Fruit fly (Drosophila melanogaster) whole organism, wandering third instar larva: ENCODE measurements around the gene ppk16.
A peak's percentile ranks its signal among the peaks of the same experiment; 100 is the strongest.

Experiments used
- Abd-B ChIP-seq: fragments of >200 bp; optimal IDR thresholded peaks from 2 replicates; lab custom pipeline; 2017; ENCODE audit warnings: missing biosample characterization, missing genetic modification characterization
- CG32264 ChIP-seq: fragments of 200-800 bp; sonication (Bioruptor generic); optimal IDR thresholded peaks from 2 replicates; lab custom pipeline; 2016; ENCODE audit warnings: missing biosample characterization, missing genetic modification characterization
- CG9705 ChIP-seq: fragments of 200-800 bp; sonication (Bioruptor generic); optimal IDR thresholded peaks from 2 replicates; lab custom pipeline; 2018; ENCODE audit warnings: missing biosample characterization, mild to moderate bottlenecking, missing genetic modification characterization
- CrebA ChIP-seq: fragments of 200-800 bp; sonication (Bioruptor generic); optimal IDR thresholded peaks from 2 replicates; lab custom pipeline; 2016; ENCODE audit warnings: missing biosample characterization, mild to moderate bottlenecking, missing genetic modification characterization, borderline replicate concordance
- Dfd ChIP-seq: fragments of >200 bp; optimal IDR thresholded peaks from 2 replicates; lab custom pipeline; 2017; ENCODE audit warnings: missing biosample characterization, missing genetic modification characterization
- Dif ChIP-seq: fragments of 200-275, 200-300 bp; sonication (Bioruptor generic); optimal IDR thresholded peaks from 2 replicates; lab custom pipeline; 2018; ENCODE audit warnings: missing biosample characterization, missing genetic modification characterization; ENCODE audit not compliant: partially characterized antibody
- GATAd ChIP-seq: sonication (Bioruptor generic); optimal IDR thresholded peaks from 2 replicates; lab custom pipeline; 2016; ENCODE audit warnings: missing biosample characterization, missing genetic modification characterization
- HLH106 ChIP-seq: fragments of 200-800 bp; optimal IDR thresholded peaks from 3 replicates; lab custom pipeline; 2019; ENCODE audit warnings: missing biosample characterization, mild to moderate bottlenecking, missing genetic modification characterization, moderate library complexity
- Hnf4 ChIP-seq: fragments of 200-800 bp; sonication (Bioruptor generic); optimal IDR thresholded peaks from 2 replicates; lab custom pipeline; 2016; ENCODE audit warnings: missing biosample characterization, mild to moderate bottlenecking, missing genetic modification characterization
- Hr78 ChIP-seq: fragments of >200 bp; optimal IDR thresholded peaks from 2 replicates; lab custom pipeline; 2017; ENCODE audit warnings: missing biosample characterization, missing genetic modification characterization
- Hr83 ChIP-seq: fragments of 200-300 bp; sonication (Bioruptor generic); optimal IDR thresholded peaks from 2 replicates; lab custom pipeline; 2016; ENCODE audit warnings: missing biosample characterization, mild to moderate bottlenecking, missing genetic modification characterization, moderate library complexity; ENCODE audit not compliant: poor library complexity, severe bottlenecking
- Jra ChIP-seq: sonication (Bioruptor generic); optimal IDR thresholded peaks from 2 replicates; lab custom pipeline; 2016; ENCODE audit warnings: missing biosample characterization, missing genetic modification characterization
- Mio ChIP-seq: sonication (Bioruptor generic); optimal IDR thresholded peaks from 2 replicates; lab custom pipeline; 2016; ENCODE audit warnings: missing biosample characterization, missing genetic modification characterization
- Myc ChIP-seq: fragments of >200 bp; optimal IDR thresholded peaks from 2 replicates; lab custom pipeline; 2017
- N ChIP-seq: fragments of >200 bp; optimal IDR thresholded peaks from 2 replicates; lab custom pipeline; 2018; ENCODE audit warnings: missing biosample characterization, missing external identifiers, missing genetic modification characterization
- OdsH ChIP-seq: fragments of 200-800 bp; sonication (Bioruptor generic); optimal IDR thresholded peaks from 2 replicates; lab custom pipeline; 2016; ENCODE audit warnings: missing biosample characterization, mild to moderate bottlenecking, missing genetic modification characterization
- Rel ChIP-seq, 2 experiments: fragments of 200-800 bp; sonication (Bioruptor generic) in 1 of 2; optimal IDR thresholded peaks; 2 replicates in 1 of 2; 3 replicates in 1 of 2; lab custom pipeline; 2016 to 2019; ENCODE audit warnings: mild to moderate bottlenecking in 2 of 2, missing biosample characterization in 2 of 2, missing genetic modification characterization in 2 of 2, moderate library complexity in 1 of 2
- Sp1 ChIP-seq: fragments of 200-800 bp; sonication (Bioruptor generic); optimal IDR thresholded peaks from 3 replicates; lab custom pipeline; 2019; ENCODE audit warnings: missing biosample characterization, mild to moderate bottlenecking, missing genetic modification characterization, moderate library complexity
- Vsx2 ChIP-seq: fragments of 200-300, 225-300 bp; sonication (Bioruptor generic); optimal IDR thresholded peaks from 2 replicates; lab custom pipeline; 2018; ENCODE audit warnings: missing biosample characterization, missing genetic modification characterization; ENCODE audit not compliant: partially characterized antibody
- br ChIP-seq: fragments of 200-800 bp; sonication (Bioruptor generic); optimal IDR thresholded peaks from 2 replicates; lab custom pipeline; 2016; ENCODE audit warnings: missing biosample characterization, missing genetic modification characterization
- brk ChIP-seq: fragments of 200-800 bp; sonication (Bioruptor generic); optimal IDR thresholded peaks from 2 replicates; lab custom pipeline; 2016; ENCODE audit warnings: missing biosample characterization, mild to moderate bottlenecking, missing genetic modification characterization
- dl ChIP-seq, 2 experiments: fragments of 175-275, 200-275 bp in 1 of 2; fragments of 200-275 bp in 1 of 2; sonication (Bioruptor generic); optimal IDR thresholded peaks; lab custom pipeline; 2018; ENCODE audit warnings: mild to moderate bottlenecking in 2 of 2, missing biosample characterization in 2 of 2, missing genetic modification characterization in 2 of 2, moderate library complexity in 2 of 2; ENCODE audit not compliant: partially characterized antibody in 2 of 2, insufficient read depth in 1 of 2
- dmrt93B ChIP-seq: fragments of 200-800 bp; sonication (Bioruptor generic); optimal IDR thresholded peaks from 2 replicates; lab custom pipeline; 2018; ENCODE audit warnings: missing biosample characterization, mild to moderate bottlenecking, missing genetic modification characterization
- dsf ChIP-seq: sonication (Bioruptor generic); optimal IDR thresholded peaks from 2 replicates; lab custom pipeline; 2016; ENCODE audit warnings: missing biosample characterization, missing genetic modification characterization, borderline replicate concordance
- ey ChIP-seq: fragments of 200-800 bp; sonication (Bioruptor generic); optimal IDR thresholded peaks from 2 replicates; lab custom pipeline; 2016; ENCODE audit warnings: missing biosample characterization, missing genetic modification characterization
- foxo ChIP-seq, 2 experiments: fragments of 200-800 bp; sonication (Bioruptor generic); optimal IDR thresholded peaks; 2 replicates in 1 of 2; 3 replicates in 1 of 2; lab custom pipeline; 2016 to 2017; ENCODE audit warnings: missing biosample characterization in 2 of 2, missing genetic modification characterization in 2 of 2
- fru ChIP-seq: fragments of 200-800 bp; sonication (Bioruptor generic); optimal IDR thresholded peaks from 3 replicates; lab custom pipeline; 2016; ENCODE audit warnings: missing biosample characterization, mild to moderate bottlenecking, missing genetic modification characterization
- h ChIP-seq: fragments of 200-800 bp; sonication (Bioruptor generic); optimal IDR thresholded peaks from 3 replicates; lab custom pipeline; 2016; ENCODE audit warnings: missing biosample characterization, mild to moderate bottlenecking, missing genetic modification characterization
- jim ChIP-seq: fragments of 175-275, 200-325 bp; sonication (Bioruptor generic); optimal IDR thresholded peaks from 2 replicates; lab custom pipeline; 2016; ENCODE audit warnings: missing biosample characterization, mild to moderate bottlenecking, missing genetic modification characterization
- lola ChIP-seq: fragments of >200 bp; optimal IDR thresholded peaks from 2 replicates; lab custom pipeline; 2017; ENCODE audit warnings: missing biosample characterization, missing genetic modification characterization
- pan ChIP-seq: fragments of >200 bp; optimal IDR thresholded peaks from 2 replicates; lab custom pipeline; 2017
- psq ChIP-seq: fragments of 200-800 bp; sonication (Bioruptor generic); optimal IDR thresholded peaks from 3 replicates; lab custom pipeline; 2017; ENCODE audit warnings: missing biosample characterization, mild to moderate bottlenecking, missing genetic modification characterization, moderate library complexity
- rgr ChIP-seq: fragments of 200-800 bp; sonication (Bioruptor generic); optimal IDR thresholded peaks from 3 replicates; lab custom pipeline; 2016; ENCODE audit warnings: missing biosample characterization, mild to moderate bottlenecking, missing genetic modification characterization
- sage ChIP-seq: fragments of 200-800 bp; sonication (Bioruptor generic); optimal IDR thresholded peaks from 2 replicates; lab custom pipeline; 2016; ENCODE audit warnings: missing biosample characterization, mild to moderate bottlenecking, missing genetic modification characterization
- sv ChIP-seq: fragments of 200-800 bp; sonication (Bioruptor generic); optimal IDR thresholded peaks from 3 replicates; lab custom pipeline; 2016; ENCODE audit warnings: missing biosample characterization, missing genetic modification characterization
- tai ChIP-seq: sonication (Bioruptor generic); optimal IDR thresholded peaks from 2 replicates; lab custom pipeline; 2016; ENCODE audit warnings: missing biosample characterization, missing genetic modification characterization
- usp ChIP-seq: fragments of >200 bp; optimal IDR thresholded peaks from 2 replicates; lab custom pipeline; 2017; ENCODE audit warnings: missing biosample characterization, missing genetic modification characterization
- woc ChIP-seq: sonication (Bioruptor generic); optimal IDR thresholded peaks from 2 replicates; lab custom pipeline; 2016; ENCODE audit warnings: missing biosample characterization, mild to moderate bottlenecking, missing genetic modification characterization

The ppk16 gene

dm6 chr2L:9782176-9782581, 7.3 kb upstream of the ppk16 start, which contains the start of gene IP3K1:
TSS of gene IP3K1 (plus strand) at chr2L:9782384.
- no peak for TF ChIP-seq usp (GFP tag; lab: Kevin White, UChicago)
- no peak for TF ChIP-seq brk (GFP tag; lab: Kevin White, UChicago)
- peak; percentile 52 for TF ChIP-seq Jra
- TF ChIP-seq CG32264 = no peak
- peak; percentile 18 for TF ChIP-seq HLH106 (tag; lab: Kevin White, UChicago)
- TF ChIP-seq dsf = no peak
- peak; percentile 97 to 98 for TF ChIP-seq dl (GFP tag; optimal IDR thresholded peaks at IDR 0.05; lab: Kevin White, UChicago; ENCODE audit: insufficient read depth in 1 of 2, partially characterized antibody in 2 of 2)
- TF ChIP-seq lola = no peak
- no peak for TF ChIP-seq dmrt93B (GFP tag; lab: Kevin White, UChicago)
- no peak for TF ChIP-seq Dfd (GFP tag; lab: Kevin White, UChicago)
- no peak for TF ChIP-seq tai (GFP tag; lab: Kevin White, UChicago)
- TF ChIP-seq Dif (GFP tag; lab: Kevin White, UChicago) = peak; percentile 98
- TF ChIP-seq Hr83 (GFP tag; lab: Kevin White, UChicago) = peak; percentile 87
- TF ChIP-seq woc = no peak
- no peak for TF ChIP-seq N (GFP tag; lab: Kevin White, UChicago)
- no peak for TF ChIP-seq CrebA (GFP tag; lab: Kevin White, UChicago)
- TF ChIP-seq jim = no peak
- TF ChIP-seq Mio (GFP tag; lab: Kevin White, UChicago) = peak; percentile 18
- no peak for TF ChIP-seq sage (GFP tag; lab: Kevin White, UChicago)
- TF ChIP-seq Vsx2 (GFP tag; lab: Kevin White, UChicago) = peak; percentile 94
- peak; percentile 57 for TF ChIP-seq Hnf4 (GFP tag; lab: Kevin White, UChicago)
- TF ChIP-seq Hr78 = no peak
- no peak for TF ChIP-seq CG9705 (GFP tag; lab: Kevin White, UChicago)
- peak; percentile 54 for TF ChIP-seq fru
- TF ChIP-seq h (GFP tag; lab: Kevin White, UChicago) = peak; percentile 73
- peak; percentile 67 for TF ChIP-seq br (GFP tag; lab: Kevin White, UChicago)
- peak in 1 of 2 experiments; percentile 55 for TF ChIP-seq foxo (GFP tag; optimal IDR thresholded peaks at IDR 0.05; lab: Kevin White, UChicago)
- no peak for TF ChIP-seq psq
- peak; percentile 68 for TF ChIP-seq Sp1
- TF ChIP-seq rgr (GFP tag; lab: Kevin White, UChicago) = peak; percentile 57
- no peak for TF ChIP-seq pan (lab: Kevin White, UChicago)
- peak; percentile 51 for TF ChIP-seq OdsH (GFP tag; lab: Kevin White, UChicago)
- no peak for TF ChIP-seq sv (GFP tag; lab: Kevin White, UChicago)
- TF ChIP-seq Abd-B (GFP tag; lab: Kevin White, UChicago) = no peak
- TF ChIP-seq ey (GFP tag; lab: Kevin White, UChicago) = no peak
- TF ChIP-seq Myc (lab: Kevin White, UChicago) = no peak
- no peak for TF ChIP-seq GATAd (GFP tag; lab: Kevin White, UChicago)
- TF ChIP-seq Rel (GFP tag; optimal IDR thresholded peaks at IDR 0.05; lab: Kevin White, UChicago) = peak; percentile 64
- TF ChIP-seq Rel (tag; optimal IDR thresholded peaks at IDR 0.05; lab: Kevin White, UChicago) = peak; percentile 83

dm6 chr2L:9779754-9780153, 4.9 kb upstream of the ppk16 start:
- TF ChIP-seq Rel (GFP tag; optimal IDR thresholded peaks at IDR 0.05; lab: Kevin White, UChicago) = no peak
- peak; percentile 31 for TF ChIP-seq Rel (tag; optimal IDR thresholded peaks at IDR 0.05; lab: Kevin White, UChicago)
- no peak for TF ChIP-seq psq

dm6 chr2L:9779147-9779546, 4.3 kb upstream of the ppk16 start:
- no peak for TF ChIP-seq Mio (GFP tag; lab: Kevin White, UChicago)
- no peak for TF ChIP-seq foxo (GFP tag; optimal IDR thresholded peaks at IDR 0.05; lab: Kevin White, UChicago)
- no peak for TF ChIP-seq Myc (lab: Kevin White, UChicago)
- no peak for TF ChIP-seq Hnf4 (GFP tag; lab: Kevin White, UChicago)
